Worm (Caenorhabditis elegans) whole organism, midembryonic: Measurements from ENCODE around the gene F54C4.4.
A peak's percentile ranks its signal among the peaks of the same experiment; 100 is the strongest.

Source experiments
- T22C8.4 ChIP-seq: fragments of 200-800 bp; sonication (Bioruptor generic); IDR thresholded peaks from 2 replicates; pipeline ENCODE4 v1.3.6; 2022; ENCODE audit warnings: missing genetic modification characterization, missing compliant biosample characterization
- cog-1 ChIP-seq: sonication (generic microtip); optimal IDR thresholded peaks from 2 replicates; lab custom pipeline; 2016; ENCODE audit warnings: missing genetic modification characterization, missing compliant biosample characterization
- flt-1 ChIP-seq: fragments of 200-800 bp; sonication (Bioruptor generic); IDR thresholded peaks from 2 replicates; pipeline ENCODE4 v1.3.6; 2022; ENCODE audit warnings: missing genetic modification characterization, missing compliant biosample characterization
- klf-2 ChIP-seq: fragments of 200-800 bp; sonication (Bioruptor generic); conservative IDR thresholded peaks from 2 replicates; pipeline ENCODE4 v1.3.6; 2022; ENCODE audit warnings: missing genetic modification reagents, missing genetic modification characterization, missing compliant biosample characterization
- med-1 ChIP-seq: sonication (generic microtip); optimal IDR thresholded peaks from 2 replicates; lab custom pipeline; 2017; ENCODE audit warnings: missing genetic modification characterization, mild to moderate bottlenecking, missing compliant biosample characterization, antibody characterized with exemption, missing genetic modification reagents; ENCODE audit not compliant: insufficient read depth
- ref-1 ChIP-seq: fragments of 200-800 bp; sonication (Bioruptor generic); conservative IDR thresholded peaks from 2 replicates; pipeline ENCODE4 v1.3.6; 2022; ENCODE audit warnings: missing genetic modification reagents, missing genetic modification characterization, missing compliant biosample characterization
- tab-1 ChIP-seq: fragments of 200-800 bp; sonication (Bioruptor generic); IDR thresholded peaks from 2 replicates; pipeline ENCODE4 v1.3.6; 2022; ENCODE audit warnings: missing genetic modification characterization, missing compliant biosample characterization
- ztf-23 ChIP-seq: fragments of 200-800 bp; sonication (Bioruptor generic); IDR thresholded peaks from 2 replicates; pipeline ENCODE4 v1.3.6; 2022; ENCODE audit warnings: missing genetic modification reagents, missing genetic modification characterization, missing compliant biosample characterization
- ztf-29 ChIP-seq: fragments of 200-800 bp; sonication (Bioruptor generic); IDR thresholded peaks from 2 replicates; pipeline ENCODE4 v1.3.6; 2022; ENCODE audit warnings: missing genetic modification reagents, missing genetic modification characterization, missing compliant biosample characterization

DNA sequence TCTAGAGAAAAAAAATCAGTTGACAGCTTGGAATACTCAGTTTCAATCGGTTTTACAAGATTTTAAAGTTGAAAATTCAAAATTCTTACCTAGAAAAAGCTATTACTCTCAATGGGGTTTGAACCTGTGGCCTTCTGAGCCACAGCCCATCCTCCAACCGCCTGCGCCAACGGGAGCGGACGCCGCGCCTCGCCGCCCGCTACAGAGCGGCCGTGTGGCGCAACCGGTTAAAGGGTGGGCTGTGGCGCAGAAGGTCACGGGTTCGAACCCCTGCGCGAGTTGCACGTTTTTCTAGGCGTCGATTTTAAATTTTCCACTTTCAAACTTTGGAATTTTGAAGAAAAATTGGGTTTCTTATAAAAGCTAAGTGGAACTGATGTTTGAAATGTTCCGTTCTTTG lies 38.9 kb downstream of the F54C4.4 start:
- no peak for TF ChIP-seq cog-1 (tag; lab: Kevin White, UChicago)
- TF ChIP-seq tab-1 (GFP tag; lab: Robert Waterston, UW), result no peak
- TF ChIP-seq flt-1 (GFP tag; lab: Robert Waterston, UW), result 0 out of 2 replicates have a peak, but pooled peaks have one; percentile 9
- no peak for TF ChIP-seq klf-2
- TF ChIP-seq med-1 (GFP tag; lab: Kevin White, UChicago), result no peak
- no peak for TF ChIP-seq ref-1 (GFP tag; lab: Robert Waterston, UW)
- TF ChIP-seq T22C8.4 (GFP tag; lab: Robert Waterston, UW), result no peak
- no peak for TF ChIP-seq ztf-23 (GFP tag; lab: Robert Waterston, UW)
- TF ChIP-seq ztf-29 (GFP tag; lab: Robert Waterston, UW), result no peak
